Worm (Caenorhabditis elegans) whole organism, early embryonic: Measurements from ENCODE around the gene srw-139.

Experiments used
- B0310.2 ChIP-seq: sonication (generic microtip); optimal IDR thresholded peaks from 2 replicates; lab custom pipeline; 2016; ENCODE audit warnings: mild to moderate bottlenecking, missing genetic modification characterization, missing compliant biosample characterization
- F13C5.2 ChIP-seq: sonication (generic microtip); optimal IDR thresholded peaks from 2 replicates; lab custom pipeline; 2017; ENCODE audit warnings: mild to moderate bottlenecking, missing genetic modification characterization, inconsistent platforms, missing compliant biosample characterization
- aly-1 ChIP-seq: sonication (generic microtip); optimal IDR thresholded peaks from 2 replicates; lab custom pipeline; 2016; ENCODE audit warnings: missing genetic modification characterization, missing compliant biosample characterization
- ama-1 ChIP-seq: fragments of 150-350 bp; optimal IDR thresholded peaks from 2 replicates; lab custom pipeline; 2014
- ceh-13 ChIP-seq: fragments of 200-800 bp; sonication (Bioruptor generic); optimal IDR thresholded peaks from 2 replicates; lab custom pipeline; 2018; ENCODE audit warnings: mild to moderate bottlenecking, missing genetic modification characterization, missing compliant biosample characterization
- ceh-36 ChIP-seq: sonication (generic microtip); optimal IDR thresholded peaks from 2 replicates; lab custom pipeline; 2016; ENCODE audit warnings: missing genetic modification characterization, inconsistent platforms, missing compliant biosample characterization
- ets-7 ChIP-seq: sonication (generic microtip); optimal IDR thresholded peaks from 2 replicates; lab custom pipeline; 2016; ENCODE audit warnings: missing genotype, missing genetic modification characterization, missing compliant biosample characterization
- flt-1 ChIP-seq: fragments of 200-800 bp; sonication (Bioruptor generic); IDR thresholded peaks from 2 replicates; pipeline ENCODE4 v1.3.6; 2022; ENCODE audit warnings: missing genetic modification characterization, missing compliant biosample characterization
- hmbx-1 ChIP-seq: sonication (generic microtip); optimal IDR thresholded peaks from 2 replicates; lab custom pipeline; 2016; ENCODE audit warnings: mild to moderate bottlenecking, missing genetic modification characterization, missing compliant biosample characterization
- hmg-4 ChIP-seq: fragments of 200-800 bp; sonication (Bioruptor generic); optimal IDR thresholded peaks from 2 replicates; lab custom pipeline; 2018; ENCODE audit warnings: mild to moderate bottlenecking, missing genetic modification characterization, missing compliant biosample characterization
- hnd-1 ChIP-seq: sonication (generic microtip); optimal IDR thresholded peaks from 2 replicates; lab custom pipeline; 2016; ENCODE audit warnings: missing genetic modification characterization, missing compliant biosample characterization
- pes-1 ChIP-seq: fragments of 200-800 bp; sonication (Bioruptor generic); IDR thresholded peaks from 2 replicates; pipeline ENCODE4 v1.3.6; 2022; ENCODE audit warnings: missing genetic modification reagents, missing genetic modification characterization, missing compliant biosample characterization
- scrt-1 ChIP-seq: fragments of 200-800 bp; sonication (Bioruptor generic); IDR thresholded peaks from 2 replicates; pipeline ENCODE4 v1.3.6; 2022; ENCODE audit warnings: missing genetic modification characterization, missing compliant biosample characterization
- sea-1 ChIP-seq: fragments of 200-800 bp; sonication (Bioruptor generic); conservative IDR thresholded peaks from 2 replicates; pipeline ENCODE4 v1.3.6; 2022; ENCODE audit warnings: missing genetic modification characterization, missing compliant biosample characterization
- tbx-11 ChIP-seq: fragments of 200-800 bp; sonication (Bioruptor generic); IDR thresholded peaks from 2 replicates; pipeline ENCODE4 v1.3.6; 2022; ENCODE audit warnings: missing genetic modification characterization, missing compliant biosample characterization
- tbx-37 ChIP-seq: fragments of 200-800 bp; sonication (Bioruptor generic); conservative IDR thresholded peaks from 2 replicates; pipeline ENCODE4 v1.3.6; 2022; ENCODE audit warnings: missing genetic modification reagents, missing genetic modification characterization, missing compliant biosample characterization
- tra-4 ChIP-seq: sonication (generic microtip); optimal IDR thresholded peaks from 2 replicates; lab custom pipeline; 2017; ENCODE audit warnings: missing genetic modification characterization, missing compliant biosample characterization

srw-139 gene

ce11 chrV:3014185-3014584 lies 29.0 kb upstream of the srw-139 start, which contains the start of gene K12D9.1:
TSS of gene K12D9.1 (plus strand) at chrV:3014485.
- TF ChIP-seq sea-1 (GFP tag; lab: Robert Waterston, UW) (no peak), scrt-1 (GFP tag; lab: Robert Waterston, UW) (no peak), ets-7 (tag; lab: Kevin White, UChicago) (no peak), hnd-1 (tag; lab: Kevin White, UChicago) (no peak), ceh-36 (tag; lab: Kevin White, UChicago) (no peak), ama-1 (lab: Kevin White, UChicago) (no peak), pes-1 (no peak), tbx-37 (GFP tag; lab: Robert Waterston, UW) (no peak), tbx-11 (no peak)

DNA sequence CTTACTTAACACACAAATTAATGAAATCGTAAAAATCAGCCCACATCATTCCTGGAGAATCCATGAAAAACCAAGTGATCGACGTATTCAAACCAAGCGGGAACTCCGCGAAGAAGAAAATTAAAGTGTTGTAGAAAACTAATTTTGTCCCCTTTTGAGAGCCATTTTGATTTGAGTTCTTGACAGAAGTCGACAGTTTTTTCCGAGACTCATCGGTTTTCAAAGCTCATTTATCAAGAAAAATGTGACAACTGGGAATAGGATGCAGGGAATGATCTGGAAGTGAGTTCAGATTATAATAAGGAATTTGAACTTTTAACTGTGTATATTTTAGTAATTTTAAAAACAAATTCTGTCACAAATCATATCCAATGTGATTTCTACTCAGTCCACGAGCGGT lies 26.2 kb upstream of the srw-139 start, which contains the start of gene srw-135:
TSS of gene srw-135 (minus strand) at position 101 of the 400 bp plus-strand sequence.
- TF ChIP-seq sea-1 (GFP tag; lab: Robert Waterston, UW): no peak

DNA sequence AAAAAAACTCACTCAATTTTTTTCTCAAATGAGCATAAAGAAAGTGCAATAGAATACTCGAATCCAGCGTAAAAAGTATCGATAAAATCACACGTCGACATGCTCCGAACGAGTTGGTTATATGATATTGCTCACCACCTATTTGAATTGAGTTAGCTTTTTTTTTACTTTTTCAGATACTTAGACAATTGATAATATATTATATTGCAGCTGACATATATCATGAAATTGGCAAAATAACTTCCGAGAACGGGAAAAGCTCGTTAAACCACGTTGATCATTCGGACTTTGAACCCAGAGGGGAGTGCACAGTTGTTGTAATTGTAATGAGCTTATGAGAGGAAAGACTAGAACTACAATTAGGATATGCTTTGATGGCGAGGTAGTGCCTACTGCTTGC lies 25.3 kb upstream of the srw-139 start, which contains the start of gene srw-136:
TSS of gene srw-136 (minus strand) at position 101 of the 400 bp plus-strand sequence.
- TF ChIP-seq B0310.2 (tag; lab: Kevin White, UChicago): no peak

ce11 chrV:3005964-3006363 lies 20.8 kb upstream of the srw-139 start, which contains the start of gene srw-112:
TSS of gene srw-112 (minus strand) at chrV:3006064.
- TF ChIP-seq sea-1 (GFP tag; lab: Robert Waterston, UW): no peak
- TF ChIP-seq hmg-4 (GFP tag; lab: Kevin White, UChicago): no peak
- TF ChIP-seq pes-1: no peak
- TF ChIP-seq tbx-11: no peak
- TF ChIP-seq B0310.2 (tag; lab: Kevin White, UChicago): no peak
- no peak for TF ChIP-seq hmbx-1 (tag; lab: Kevin White, UChicago)
- TF ChIP-seq ets-7 (tag; lab: Kevin White, UChicago): no peak
- no peak for TF ChIP-seq scrt-1 (GFP tag; lab: Robert Waterston, UW)
- no peak for TF ChIP-seq ama-1 (lab: Kevin White, UChicago)
- no peak for TF ChIP-seq tbx-37 (GFP tag; lab: Robert Waterston, UW)
- no peak for TF ChIP-seq F13C5.2 (tag; lab: Kevin White, UChicago)
- TF ChIP-seq ceh-13: no peak
- no peak for TF ChIP-seq ceh-36 (tag; lab: Kevin White, UChicago)
- TF ChIP-seq aly-1 (tag; lab: Kevin White, UChicago): no peak
- no peak for TF ChIP-seq hnd-1 (tag; lab: Kevin White, UChicago)
- TF ChIP-seq flt-1 (GFP tag; lab: Robert Waterston, UW): no peak
- no peak for TF ChIP-seq tra-4 (tag; lab: Kevin White, UChicago)

DNA sequence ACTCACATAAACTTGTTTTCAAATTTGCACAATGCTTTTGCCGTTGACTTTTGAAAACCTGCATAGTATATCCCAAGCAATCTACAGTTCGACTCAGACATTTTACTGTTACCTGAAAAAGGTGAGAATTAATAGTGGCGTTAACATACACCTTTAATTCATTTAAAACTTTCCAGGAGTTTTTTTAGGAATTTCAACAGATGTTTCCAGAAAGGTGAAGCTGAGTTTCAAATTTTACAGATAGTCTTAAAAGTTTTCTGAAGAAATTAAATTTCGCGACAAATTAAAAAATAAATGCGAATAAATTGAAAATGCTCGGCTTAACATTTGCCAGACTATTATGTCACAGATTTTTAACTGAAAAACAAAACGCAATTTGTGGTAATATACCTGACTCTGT lies 14.5 kb upstream of the srw-139 start, which contains the start of gene srw-119:
TSS of gene srw-119 (minus strand) at position 101 of the 400 bp plus-strand sequence.
- TF ChIP-seq tra-4 (tag; lab: Kevin White, UChicago): no peak
- no peak for TF ChIP-seq tbx-37 (GFP tag; lab: Robert Waterston, UW)
- TF ChIP-seq pes-1: no peak
- TF ChIP-seq hnd-1 (tag; lab: Kevin White, UChicago): no peak
- TF ChIP-seq flt-1 (GFP tag; lab: Robert Waterston, UW): no peak
- TF ChIP-seq ceh-36 (tag; lab: Kevin White, UChicago): no peak
- no peak for TF ChIP-seq ets-7 (tag; lab: Kevin White, UChicago)
- TF ChIP-seq scrt-1 (GFP tag; lab: Robert Waterston, UW): no peak
- no peak for TF ChIP-seq F13C5.2 (tag; lab: Kevin White, UChicago)
- TF ChIP-seq hmg-4 (GFP tag; lab: Kevin White, UChicago): no peak
- TF ChIP-seq ceh-13: no peak
- TF ChIP-seq B0310.2 (tag; lab: Kevin White, UChicago): no peak
- TF ChIP-seq aly-1 (tag; lab: Kevin White, UChicago): no peak
- TF ChIP-seq hmbx-1 (tag; lab: Kevin White, UChicago): no peak
- no peak for TF ChIP-seq tbx-11
- no peak for TF ChIP-seq ama-1 (lab: Kevin White, UChicago)
- no peak for TF ChIP-seq sea-1 (GFP tag; lab: Robert Waterston, UW)

DNA sequence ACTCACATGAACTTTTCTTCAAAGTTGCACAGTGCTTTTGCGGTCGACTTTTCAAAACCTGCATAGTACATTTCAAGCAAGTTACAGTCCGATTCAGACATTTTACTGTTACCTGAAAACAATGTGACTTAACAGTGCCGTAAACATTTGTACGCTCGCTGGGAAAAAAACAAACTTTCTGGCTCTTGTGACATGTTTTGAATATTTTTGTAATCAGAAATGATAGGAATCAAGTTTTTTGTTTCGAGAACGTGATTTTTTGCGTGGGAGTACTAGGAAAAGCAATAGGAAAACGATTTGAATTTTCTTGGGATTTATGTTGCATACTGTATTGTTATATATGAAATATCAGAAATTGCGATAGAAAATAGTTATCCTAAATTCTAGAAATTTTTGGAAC lies 10.9 kb upstream of the srw-139 start, which contains the start of gene srw-120:
TSS of gene srw-120 (minus strand) at position 101 of the 400 bp plus-strand sequence.
- TF ChIP-seq ceh-13 (no peak), scrt-1 (GFP tag; lab: Robert Waterston, UW) (no peak), tra-4 (tag; lab: Kevin White, UChicago) (no peak), ama-1 (lab: Kevin White, UChicago) (no peak), hnd-1 (tag; lab: Kevin White, UChicago) (no peak), ceh-36 (tag; lab: Kevin White, UChicago) (no peak), hmg-4 (GFP tag; lab: Kevin White, UChicago) (no peak), B0310.2 (tag; lab: Kevin White, UChicago) (no peak), pes-1 (no peak), F13C5.2 (tag; lab: Kevin White, UChicago) (no peak), aly-1 (tag; lab: Kevin White, UChicago) (no peak), sea-1 (GFP tag; lab: Robert Waterston, UW) (no peak), tbx-37 (GFP tag; lab: Robert Waterston, UW) (no peak), ets-7 (tag; lab: Kevin White, UChicago) (no peak), tbx-11 (no peak), hmbx-1 (tag; lab: Kevin White, UChicago) (no peak), flt-1 (GFP tag; lab: Robert Waterston, UW) (no peak)

- TF ChIP-seq tra-4 (tag; lab: Kevin White, UChicago) (no peak), flt-1 (GFP tag; lab: Robert Waterston, UW) (no peak), sea-1 (GFP tag; lab: Robert Waterston, UW) (no peak), ceh-13 (no peak), B0310.2 (tag; lab: Kevin White, UChicago) (no peak), tbx-11 (no peak), tbx-37 (GFP tag; lab: Robert Waterston, UW) (no peak), hmbx-1 (tag; lab: Kevin White, UChicago) (no peak), scrt-1 (GFP tag; lab: Robert Waterston, UW) (no peak), pes-1 (no peak), aly-1 (tag; lab: Kevin White, UChicago) (no peak), hmg-4 (GFP tag; lab: Kevin White, UChicago) (no peak), ceh-36 (tag; lab: Kevin White, UChicago) (no peak), ets-7 (tag; lab: Kevin White, UChicago) (no peak)
Measured at ce11 chrV:2993816-2994215, 8.6 kb upstream of the srw-139 start, which contains the start of gene srw-115. TSS of gene srw-115 (minus strand) at chrV:2993916.
